Worm (Caenorhabditis elegans): Measurements from ENCODE around the gene K07E3.1.

Gene K07E3.1

DNA sequence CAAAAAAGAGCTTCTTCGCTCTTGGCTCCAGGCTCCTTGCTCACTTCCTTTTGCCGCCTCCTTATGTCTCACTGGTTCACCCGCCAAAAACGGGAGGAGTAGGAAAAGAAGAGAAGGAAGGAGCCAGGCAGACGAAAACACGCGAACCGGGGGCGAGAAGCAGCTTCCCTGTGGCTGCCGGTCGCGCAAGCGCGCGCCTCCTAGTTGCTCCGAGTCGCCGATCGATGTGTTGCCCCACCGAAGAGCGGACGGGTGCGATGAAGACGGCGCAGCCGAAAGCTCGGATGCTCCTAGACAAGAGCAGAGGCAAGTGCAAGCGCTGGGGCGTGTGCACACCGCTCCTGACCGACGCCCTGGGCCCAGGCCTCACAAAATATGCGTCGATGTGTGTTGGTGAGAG is 53.3 kb downstream of the K07E3.1 start (continued):
- TF ChIP-seq nhr-48 (tag; optimal IDR thresholded peaks at IDR 0.05): no peak
- peak; percentile 24 for TF ChIP-seq spr-1 (tag; optimal IDR thresholded peaks at IDR 0.05)
- peak; percentile 4 for TF ChIP-seq lir-3 (tag; optimal IDR thresholded peaks at IDR 0.05)
- TF ChIP-seq php-3 (GFP tag; IDR thresholded peaks at IDR 0.05): peak; percentile 33; the same call in 1 of the 2 replicates
- TF ChIP-seq daf-8 (GFP tag; IDR thresholded peaks at IDR 0.05): no peak
- TF ChIP-seq lin-38 (GFP tag; IDR thresholded peaks at IDR 0.05): no peak
- no peak for TF ChIP-seq dmd-8 (GFP tag; IDR thresholded peaks at IDR 0.05)
- peak; percentile 41 for TF ChIP-seq ceh-28 (tag; optimal IDR thresholded peaks at IDR 0.05)
- no peak for TF ChIP-seq R02D3.7 (tag; optimal IDR thresholded peaks at IDR 0.05)
- no peak for TF ChIP-seq Y48G9A.11 (GFP tag; IDR thresholded peaks at IDR 0.05)
- no peak for TF ChIP-seq nhr-76 (tag; optimal IDR thresholded peaks at IDR 0.05)
- no peak for TF ChIP-seq nhr-25 (tag; optimal IDR thresholded peaks at IDR 0.05; ENCODE audit: borderline replicate concordance, insufficient read depth)
- 0 out of 2 replicates have a peak, but pooled peaks have one; percentile 40 for TF ChIP-seq nhr-42 (GFP tag; IDR thresholded peaks at IDR 0.05)
- peak; percentile 25 for TF ChIP-seq fkh-10 (GFP tag; optimal IDR thresholded peaks at IDR 0.05)
- TF ChIP-seq egl-43 (GFP tag; IDR thresholded peaks at IDR 0.05): peak; percentile 87
- TF ChIP-seq set-16 (GFP tag; IDR thresholded peaks at IDR 0.05): peak; percentile 99
- no peak for TF ChIP-seq cey-2 (tag; optimal IDR thresholded peaks at IDR 0.05; ENCODE audit: borderline replicate concordance, insufficient read depth)
- 0 out of 2 replicates have a peak, but pooled peaks have one; percentile 26 for TF ChIP-seq saeg-2 (GFP tag; IDR thresholded peaks at IDR 0.05)
- TF ChIP-seq F37D6.2 (tag; optimal IDR thresholded peaks at IDR 0.05): peak; percentile 91
- TF ChIP-seq T26A8.4 (GFP tag; IDR thresholded peaks at IDR 0.05): peak; percentile 35; the same call in 1 of the 2 replicates
- TF ChIP-seq daf-16 (GFP tag; optimal IDR thresholded peaks at IDR 0.05): no peak
- TF ChIP-seq daf-16 (tag; optimal IDR thresholded peaks at IDR 0.05): no peak
- peak; percentile 75; the same call in 1 of the 2 replicates for TF ChIP-seq D1046.2 (GFP tag; IDR thresholded peaks at IDR 0.05)
